Worm (Caenorhabditis elegans) whole organism, L2 larva: ENCODE results near the gene R09H10.1.

Source experiments
- ama-1 ChIP-seq: fragments of 150-350 bp; optimal IDR thresholded peaks from 2 replicates; lab custom pipeline; 2018; ENCODE audit warnings: inconsistent platforms
- blmp-1 ChIP-seq: sonication (generic microtip); optimal IDR thresholded peaks from 2 replicates; lab custom pipeline; 2017; ENCODE audit warnings: missing genetic modification characterization, mild to moderate bottlenecking, missing compliant biosample characterization, antibody characterized with exemption, moderate library complexity; ENCODE audit not compliant: insufficient read depth
- fos-1 ChIP-seq: fragments of 150-350 bp; optimal IDR thresholded peaks from 2 replicates; lab custom pipeline; 2014; ENCODE audit warnings: missing biosample characterization, missing genetic modification characterization
- lin-13 ChIP-seq: fragments of 150-350 bp; optimal IDR thresholded peaks from 2 replicates; lab custom pipeline; 2014; ENCODE audit warnings: missing biosample characterization, missing genetic modification reagents, missing genetic modification characterization
- lsy-2 ChIP-seq, 2 experiments: fragments of 150-350 bp in 1 of 2; sonication (generic microtip) in 1 of 2; optimal IDR thresholded peaks; 2 replicates each; lab custom pipeline; 2014 to 2017; ENCODE audit warnings: missing biosample characterization in 2 of 2, missing genetic modification characterization in 2 of 2
- mdl-1 ChIP-seq, 2 experiments: fragments of 150-350 bp in 1 of 2; sonication (generic microtip) in 1 of 2; optimal IDR thresholded peaks; 2 replicates each; lab custom pipeline; 2017; ENCODE audit warnings: missing biosample characterization in 2 of 2, missing genetic modification characterization in 2 of 2
- nhr-11 ChIP-seq: fragments of 150-350 bp; optimal IDR thresholded peaks from 2 replicates; lab custom pipeline; 2014; ENCODE audit warnings: missing biosample characterization, missing genetic modification characterization
- nhr-12 ChIP-seq: fragments of 150-350 bp; optimal IDR thresholded peaks from 2 replicates; lab custom pipeline; 2014; ENCODE audit warnings: missing biosample characterization, missing genetic modification characterization
- nhr-237 ChIP-seq: fragments of 150-350 bp; optimal IDR thresholded peaks from 2 replicates; lab custom pipeline; 2014; ENCODE audit warnings: missing biosample characterization, missing genetic modification characterization
- skn-1 ChIP-seq: sonication (generic microtip); optimal IDR thresholded peaks from 2 replicates; lab custom pipeline; 2017; ENCODE audit warnings: missing biosample characterization, missing genetic modification characterization
- unc-39 ChIP-seq: fragments of 150-350 bp; optimal IDR thresholded peaks from 2 replicates; lab custom pipeline; 2014; ENCODE audit warnings: missing biosample characterization, missing genetic modification characterization
- unc-55 ChIP-seq: fragments of 150-350 bp; sonication (generic microtip); optimal IDR thresholded peaks from 3 replicates; lab custom pipeline; 2014; ENCODE audit warnings: missing biosample characterization, missing genetic modification reagents, missing genetic modification characterization
- unc-62 ChIP-seq: fragments of 150-350 bp; optimal IDR thresholded peaks from 2 replicates; lab custom pipeline; 2014; ENCODE audit warnings: missing biosample characterization, missing genetic modification reagents, missing genetic modification characterization
- ztf-11 ChIP-seq: sonication (generic microtip); optimal IDR thresholded peaks from 2 replicates; lab custom pipeline; 2017; ENCODE audit warnings: missing biosample characterization, missing genetic modification characterization

DNA sequence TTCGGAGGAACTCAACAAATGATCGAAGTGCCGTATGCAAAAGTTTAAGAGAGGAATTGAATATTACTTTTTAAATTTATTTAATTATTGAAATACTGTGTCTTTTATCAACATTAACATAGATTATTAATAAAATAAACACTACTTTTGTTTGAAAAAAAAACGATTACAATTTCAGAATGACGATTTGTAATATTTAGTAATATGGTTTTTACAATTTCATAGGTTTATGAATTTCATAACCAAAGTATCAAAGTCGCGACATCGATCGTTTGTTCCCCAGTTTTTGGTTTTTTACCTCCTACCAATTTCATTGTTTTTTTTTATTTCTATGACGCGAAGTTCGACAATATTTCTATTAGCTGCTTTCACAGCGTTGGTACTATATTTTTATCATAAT lies at the start of gene R09H10.1:
- TF ChIP-seq nhr-12 (tag; lab: Kevin White, UChicago), result no peak
- TF ChIP-seq unc-62 (GFP tag; lab: Kevin White, UChicago), result no peak
- TF ChIP-seq ztf-11 (tag; lab: Kevin White, UChicago), result no peak
- no peak for TF ChIP-seq ama-1 (lab: Kevin White, UChicago)
- no peak for TF ChIP-seq unc-39
- no peak for TF ChIP-seq unc-55 (GFP tag; lab: Kevin White, UChicago)
- no peak for TF ChIP-seq nhr-11 (tag; lab: Kevin White, UChicago)
- no peak for TF ChIP-seq skn-1 (tag; lab: Kevin White, UChicago)
- TF ChIP-seq nhr-237 (tag; lab: Kevin White, UChicago), result no peak
- TF ChIP-seq lin-13 (GFP tag; lab: Kevin White, UChicago), result no peak
- no peak for TF ChIP-seq fos-1 (tag; lab: Kevin White, UChicago)
- no peak for TF ChIP-seq blmp-1
- no peak for TF ChIP-seq lsy-2 (tag; optimal IDR thresholded peaks at IDR 0.05; lab: Kevin White, UChicago)
- no peak for TF ChIP-seq mdl-1 (tag; optimal IDR thresholded peaks at IDR 0.05; lab: Kevin White, UChicago)
